Worm (Caenorhabditis elegans) whole organism, early embryonic: Measurements from ENCODE around the gene acl-9.

ENCODE experiments used
- B0310.2 ChIP-seq: sonication (generic microtip); optimal IDR thresholded peaks from 2 replicates; lab custom pipeline; 2016; ENCODE audit warnings: mild to moderate bottlenecking, missing genetic modification characterization, missing compliant biosample characterization
- ama-1 ChIP-seq: fragments of 150-350 bp; optimal IDR thresholded peaks from 2 replicates; lab custom pipeline; 2014
- ceh-13 ChIP-seq: fragments of 200-800 bp; sonication (Bioruptor generic); optimal IDR thresholded peaks from 2 replicates; lab custom pipeline; 2018; ENCODE audit warnings: mild to moderate bottlenecking, missing genetic modification characterization, missing compliant biosample characterization
- ceh-36 ChIP-seq: sonication (generic microtip); optimal IDR thresholded peaks from 2 replicates; lab custom pipeline; 2016; ENCODE audit warnings: missing genetic modification characterization, inconsistent platforms, missing compliant biosample characterization
- flt-1 ChIP-seq: fragments of 200-800 bp; sonication (Bioruptor generic); IDR thresholded peaks from 2 replicates; pipeline ENCODE4 v1.3.6; 2022; ENCODE audit warnings: missing genetic modification characterization, missing compliant biosample characterization
- hmbx-1 ChIP-seq: sonication (generic microtip); optimal IDR thresholded peaks from 2 replicates; lab custom pipeline; 2016; ENCODE audit warnings: mild to moderate bottlenecking, missing genetic modification characterization, missing compliant biosample characterization
- hnd-1 ChIP-seq: sonication (generic microtip); optimal IDR thresholded peaks from 2 replicates; lab custom pipeline; 2016; ENCODE audit warnings: missing genetic modification characterization, missing compliant biosample characterization
- scrt-1 ChIP-seq: fragments of 200-800 bp; sonication (Bioruptor generic); IDR thresholded peaks from 2 replicates; pipeline ENCODE4 v1.3.6; 2022; ENCODE audit warnings: missing genetic modification characterization, missing compliant biosample characterization
- tbx-37 ChIP-seq: fragments of 200-800 bp; sonication (Bioruptor generic); conservative IDR thresholded peaks from 2 replicates; pipeline ENCODE4 v1.3.6; 2022; ENCODE audit warnings: missing genetic modification reagents, missing genetic modification characterization, missing compliant biosample characterization

DNA sequence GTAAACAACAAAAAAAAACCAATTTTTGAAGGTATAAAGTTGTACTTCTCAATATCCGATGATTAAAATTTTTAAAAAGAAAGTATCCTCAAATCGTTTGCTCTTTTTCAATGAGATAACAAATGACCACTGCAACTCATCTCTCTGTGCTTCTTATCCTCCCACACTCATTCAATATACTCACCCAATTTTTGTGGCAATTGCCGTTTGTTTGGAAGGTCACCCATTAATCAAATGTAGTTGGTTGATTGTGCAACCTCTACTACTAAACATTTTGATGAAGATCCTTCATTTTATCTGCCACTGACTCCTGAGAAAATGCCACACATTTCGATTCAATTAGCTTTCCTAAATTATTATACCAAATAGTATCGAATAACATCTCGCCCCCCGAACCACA is 14.7 kb downstream of the acl-9 start:
- TF ChIP-seq ama-1 (lab: Kevin White, UChicago) (no peak), tbx-37 (GFP tag; lab: Robert Waterston, UW) (no peak), scrt-1 (GFP tag; lab: Robert Waterston, UW) (no peak), hnd-1 (tag; lab: Kevin White, UChicago) (no peak), B0310.2 (no peak), ceh-13 (GFP tag; lab: Kevin White, UChicago) (no peak), flt-1 (GFP tag; lab: Robert Waterston, UW) (no peak), hmbx-1 (tag; lab: Kevin White, UChicago) (no peak), ceh-36 (tag; lab: Kevin White, UChicago) (no peak)
